Fruit fly (Drosophila melanogaster): ENCODE measurements around the gene CG17111.

DNA sequence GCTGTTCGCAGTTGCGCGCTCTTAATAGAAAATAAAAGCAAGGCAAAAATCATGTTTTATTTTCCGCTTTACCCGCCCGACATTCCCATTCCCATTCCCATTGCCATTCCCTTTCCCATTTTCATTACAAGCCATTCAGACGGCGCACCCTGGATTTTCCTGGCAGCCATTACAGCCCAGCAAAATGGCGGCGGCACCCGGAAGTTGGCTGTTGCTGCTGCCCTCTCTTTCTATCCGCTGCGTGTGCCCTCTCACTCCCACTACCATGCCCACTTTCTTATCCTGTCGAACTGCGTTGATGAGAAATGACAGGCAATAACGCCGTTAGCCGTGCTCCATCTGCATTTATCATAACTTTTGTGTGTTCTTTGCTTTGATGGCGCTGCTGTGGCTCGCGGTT, 21.2 kb upstream of the CG17111 start:
- no peak for TF ChIP-seq CG8478 (optimal IDR thresholded peaks at IDR 0.05)
- TF ChIP-seq CTCF (optimal IDR thresholded peaks at IDR 0.05) = no peak

All from S2 (cell line).